Worm (Caenorhabditis elegans): ENCODE results near the gene ZC13.2.

- no peak for TF ChIP-seq ceh-83 (GFP tag; optimal IDR thresholded peaks at IDR 0.05)
- no peak for TF ChIP-seq lin-13 (tag; optimal IDR thresholded peaks at IDR 0.05)
- TF ChIP-seq nhr-28 (tag; optimal IDR thresholded peaks at IDR 0.05), result no peak
- no peak for TF ChIP-seq unc-62 (GFP tag; optimal IDR thresholded peaks at IDR 0.05)
- TF ChIP-seq drap-1 (GFP tag; optimal IDR thresholded peaks at IDR 0.05), result no peak
- no peak for TF ChIP-seq ztf-11 (tag; optimal IDR thresholded peaks at IDR 0.05)
- TF ChIP-seq flh-1 (GFP tag; optimal IDR thresholded peaks at IDR 0.05), result no peak
- no peak for TF ChIP-seq pha-4 (tag; optimal IDR thresholded peaks at IDR 0.05)
- TF ChIP-seq unc-120 (tag; optimal IDR thresholded peaks at IDR 0.05; ENCODE audit: poor library complexity, severe bottlenecking), result no peak
- no peak for TF ChIP-seq snpc-4 (tag; optimal IDR thresholded peaks at IDR 0.05)
- TF ChIP-seq nhr-12 (tag; optimal IDR thresholded peaks at IDR 0.05), result no peak
- TF ChIP-seq mab-5 (tag; optimal IDR thresholded peaks at IDR 0.05), result no peak
Observed at ce11 chrX:834478-834877, 46.0 kb upstream of the ZC13.2 start, which contains the start of gene F39H12.1.
